Worm (Caenorhabditis elegans) whole organism, early embryonic: ENCODE data around the gene ndua-5.
A peak's percentile ranks its signal among the peaks of the same experiment; 100 is the strongest.

Experiments used
- B0310.2 ChIP-seq: sonication (generic microtip); optimal IDR thresholded peaks from 2 replicates; lab custom pipeline; 2016; ENCODE audit warnings: mild to moderate bottlenecking, missing genetic modification characterization, missing compliant biosample characterization
- F13C5.2 ChIP-seq: sonication (generic microtip); optimal IDR thresholded peaks from 2 replicates; lab custom pipeline; 2017; ENCODE audit warnings: mild to moderate bottlenecking, missing genetic modification characterization, inconsistent platforms, missing compliant biosample characterization
- aly-1 ChIP-seq: sonication (generic microtip); optimal IDR thresholded peaks from 2 replicates; lab custom pipeline; 2016; ENCODE audit warnings: missing genetic modification characterization, missing compliant biosample characterization
- ama-1 ChIP-seq: fragments of 150-350 bp; optimal IDR thresholded peaks from 2 replicates; lab custom pipeline; 2014
- ceh-13 ChIP-seq: fragments of 200-800 bp; sonication (Bioruptor generic); optimal IDR thresholded peaks from 2 replicates; lab custom pipeline; 2018; ENCODE audit warnings: mild to moderate bottlenecking, missing genetic modification characterization, missing compliant biosample characterization
- ceh-36 ChIP-seq: sonication (generic microtip); optimal IDR thresholded peaks from 2 replicates; lab custom pipeline; 2016; ENCODE audit warnings: missing genetic modification characterization, inconsistent platforms, missing compliant biosample characterization
- ets-7 ChIP-seq: sonication (generic microtip); optimal IDR thresholded peaks from 2 replicates; lab custom pipeline; 2016; ENCODE audit warnings: missing genotype, missing genetic modification characterization, missing compliant biosample characterization
- flt-1 ChIP-seq: fragments of 200-800 bp; sonication (Bioruptor generic); IDR thresholded peaks from 2 replicates; pipeline ENCODE4 v1.3.6; 2022; ENCODE audit warnings: missing genetic modification characterization, missing compliant biosample characterization
- hmbx-1 ChIP-seq: sonication (generic microtip); optimal IDR thresholded peaks from 2 replicates; lab custom pipeline; 2016; ENCODE audit warnings: mild to moderate bottlenecking, missing genetic modification characterization, missing compliant biosample characterization
- hmg-4 ChIP-seq: fragments of 200-800 bp; sonication (Bioruptor generic); optimal IDR thresholded peaks from 2 replicates; lab custom pipeline; 2018; ENCODE audit warnings: mild to moderate bottlenecking, missing genetic modification characterization, missing compliant biosample characterization
- hnd-1 ChIP-seq: sonication (generic microtip); optimal IDR thresholded peaks from 2 replicates; lab custom pipeline; 2016; ENCODE audit warnings: missing genetic modification characterization, missing compliant biosample characterization
- pes-1 ChIP-seq: fragments of 200-800 bp; sonication (Bioruptor generic); IDR thresholded peaks from 2 replicates; pipeline ENCODE4 v1.3.6; 2022; ENCODE audit warnings: missing genetic modification reagents, missing genetic modification characterization, missing compliant biosample characterization
- scrt-1 ChIP-seq: fragments of 200-800 bp; sonication (Bioruptor generic); IDR thresholded peaks from 2 replicates; pipeline ENCODE4 v1.3.6; 2022; ENCODE audit warnings: missing genetic modification characterization, missing compliant biosample characterization
- sea-1 ChIP-seq: fragments of 200-800 bp; sonication (Bioruptor generic); conservative IDR thresholded peaks from 2 replicates; pipeline ENCODE4 v1.3.6; 2022; ENCODE audit warnings: missing genetic modification characterization, missing compliant biosample characterization
- tbx-11 ChIP-seq: fragments of 200-800 bp; sonication (Bioruptor generic); IDR thresholded peaks from 2 replicates; pipeline ENCODE4 v1.3.6; 2022; ENCODE audit warnings: missing genetic modification characterization, missing compliant biosample characterization
- tbx-37 ChIP-seq: fragments of 200-800 bp; sonication (Bioruptor generic); conservative IDR thresholded peaks from 2 replicates; pipeline ENCODE4 v1.3.6; 2022; ENCODE audit warnings: missing genetic modification reagents, missing genetic modification characterization, missing compliant biosample characterization
- tra-4 ChIP-seq: sonication (generic microtip); optimal IDR thresholded peaks from 2 replicates; lab custom pipeline; 2017; ENCODE audit warnings: missing genetic modification characterization, missing compliant biosample characterization

The ndua-5 gene

DNA sequence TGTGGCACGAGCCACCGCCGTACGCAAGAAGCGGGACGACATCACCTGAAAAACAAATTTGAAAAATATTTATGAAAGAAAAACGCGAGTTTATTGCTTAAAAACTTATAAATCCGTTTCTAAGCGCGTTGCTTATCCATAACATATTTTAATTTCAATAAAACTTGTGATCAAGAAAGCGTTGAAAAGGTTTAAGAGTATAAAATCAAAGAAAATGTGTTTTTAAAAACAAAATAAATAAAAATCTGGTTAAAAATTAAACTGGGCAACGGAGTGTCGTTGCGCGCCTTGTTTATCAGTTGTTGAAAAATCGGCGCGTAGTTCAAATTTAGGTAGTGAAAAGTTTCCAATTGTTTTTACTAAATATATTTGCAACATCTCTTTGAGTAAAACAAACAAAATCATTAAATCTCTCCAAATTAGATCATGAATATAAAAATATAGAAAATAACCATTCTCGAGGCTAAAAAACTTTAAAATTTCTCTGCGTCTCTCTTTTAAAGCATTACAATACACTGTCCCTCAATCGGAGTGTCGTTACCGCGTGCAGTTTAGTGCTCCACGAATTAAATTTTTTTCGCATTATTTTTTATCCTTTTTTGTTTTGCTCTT is at the start of gene ndua-5:
Gene ndua-5 (minus strand): TSS at position 51 of the 612 bp plus-strand sequence.
- peak; percentile 11 for TF ChIP-seq F13C5.2 (tag; lab: Kevin White, UChicago)
- TF ChIP-seq hmbx-1: no peak
- no peak for TF ChIP-seq flt-1
- no peak for TF ChIP-seq scrt-1 (GFP tag; lab: Robert Waterston, UW)

DNA sequence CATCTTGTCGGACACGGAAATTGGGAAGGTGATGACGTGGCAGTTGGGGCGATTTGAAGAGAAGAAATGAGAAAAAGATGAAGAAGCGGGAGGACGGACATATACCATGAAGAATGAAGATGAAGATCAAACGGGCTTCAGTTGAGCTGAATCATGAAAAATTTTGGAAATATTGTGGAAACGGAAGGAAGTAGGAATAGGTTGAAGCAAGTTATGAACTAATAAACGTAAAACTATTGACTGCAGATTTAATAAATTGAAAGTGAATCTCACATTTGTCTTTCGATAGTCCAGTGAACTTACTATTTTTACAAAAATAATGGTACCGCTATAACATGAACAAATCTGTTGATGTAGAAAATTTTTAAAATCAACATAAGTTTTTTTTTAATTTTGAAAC is 41.8 kb upstream of the ndua-5 start, which contains the start of gene lron-14:
Gene lron-14 (minus strand): TSS at position 101 of the 400 bp plus-strand sequence.
- TF ChIP-seq pes-1 (GFP tag; lab: Robert Waterston, UW): no peak
- TF ChIP-seq B0310.2 (tag; lab: Kevin White, UChicago): no peak
- TF ChIP-seq tbx-11 (GFP tag; lab: Robert Waterston, UW): no peak
- no peak for TF ChIP-seq ceh-36 (tag; lab: Kevin White, UChicago)
- TF ChIP-seq ets-7 (tag; lab: Kevin White, UChicago): no peak
- no peak for TF ChIP-seq F13C5.2 (tag; lab: Kevin White, UChicago)
- TF ChIP-seq scrt-1 (GFP tag; lab: Robert Waterston, UW): no peak
- no peak for TF ChIP-seq hnd-1 (tag; lab: Kevin White, UChicago)

DNA sequence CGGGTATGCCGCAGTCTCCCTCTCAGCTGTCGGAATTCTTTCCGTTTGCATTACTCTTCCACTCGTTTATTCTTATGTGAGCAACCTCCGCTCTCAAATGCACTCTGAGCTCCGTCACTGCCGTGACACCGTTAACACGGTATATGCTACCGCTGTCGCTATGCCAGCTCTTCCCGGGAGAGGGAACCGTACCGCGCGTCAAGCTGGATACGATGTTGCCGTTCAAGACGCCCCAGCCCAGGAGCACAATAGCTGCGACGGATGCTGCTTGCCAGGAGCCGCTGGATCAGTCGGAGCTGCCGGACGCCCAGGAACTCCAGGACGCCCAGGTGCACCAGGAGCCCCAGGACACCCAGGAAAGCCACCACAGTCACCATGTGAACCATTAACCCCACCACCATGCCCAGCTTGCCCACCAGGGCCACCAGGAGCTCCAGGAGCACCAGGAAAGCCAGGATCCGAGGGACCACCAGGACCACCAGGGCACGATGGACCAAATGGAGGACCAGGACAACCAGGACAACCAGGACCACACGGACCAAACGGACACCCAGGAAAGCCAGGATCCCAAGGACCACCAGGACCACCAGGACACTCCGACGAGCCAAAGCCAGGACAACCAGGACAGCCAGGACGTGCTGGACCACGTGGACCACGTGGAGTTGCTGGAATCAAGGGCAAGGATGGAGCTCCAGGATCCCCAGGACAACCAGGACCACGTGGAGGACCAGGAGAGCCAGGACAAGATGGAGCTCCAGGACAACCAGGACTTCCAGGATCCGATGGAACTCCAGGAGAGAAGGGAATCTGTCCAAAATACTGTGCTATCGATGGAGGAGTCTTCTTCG is 39.1 kb upstream of the ndua-5 start:
- TF ChIP-seq aly-1 (tag; lab: Kevin White, UChicago) (peak; percentile 33), tbx-37 (no peak), hmg-4 (GFP tag; lab: Kevin White, UChicago) (no peak)

DNA sequence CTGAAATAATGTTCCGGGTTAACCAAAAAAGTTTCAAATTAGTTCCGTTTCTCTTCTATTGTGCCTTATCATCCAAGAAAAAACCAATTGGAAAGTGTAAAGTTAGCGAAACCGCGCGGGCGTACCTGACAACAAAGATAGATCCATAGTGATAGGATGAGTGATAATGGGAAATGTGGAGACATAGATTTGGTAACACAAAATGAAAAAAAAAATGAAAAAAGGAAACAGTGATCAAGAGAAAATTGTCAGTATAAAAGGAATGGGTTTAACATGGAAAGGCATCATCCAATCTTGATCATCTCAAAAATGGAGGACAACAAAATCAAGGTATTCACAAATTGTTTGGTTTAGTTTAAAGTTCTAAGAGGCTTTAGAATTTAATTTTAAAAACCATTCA is 38.4 kb upstream of the ndua-5 start, which contains the start of gene col-122:
Gene col-122 (plus strand): TSS at position 301 of the 400 bp plus-strand sequence.
- TF ChIP-seq hmbx-1: no peak
- no peak for TF ChIP-seq tbx-37
- no peak for TF ChIP-seq flt-1
- TF ChIP-seq tbx-11 (GFP tag; lab: Robert Waterston, UW): no peak
- no peak for TF ChIP-seq scrt-1 (GFP tag; lab: Robert Waterston, UW)
- TF ChIP-seq ceh-13 (GFP tag; lab: Kevin White, UChicago): no peak
- TF ChIP-seq B0310.2 (tag; lab: Kevin White, UChicago): no peak
- no peak for TF ChIP-seq hnd-1 (tag; lab: Kevin White, UChicago)
- TF ChIP-seq pes-1 (GFP tag; lab: Robert Waterston, UW): no peak

DNA sequence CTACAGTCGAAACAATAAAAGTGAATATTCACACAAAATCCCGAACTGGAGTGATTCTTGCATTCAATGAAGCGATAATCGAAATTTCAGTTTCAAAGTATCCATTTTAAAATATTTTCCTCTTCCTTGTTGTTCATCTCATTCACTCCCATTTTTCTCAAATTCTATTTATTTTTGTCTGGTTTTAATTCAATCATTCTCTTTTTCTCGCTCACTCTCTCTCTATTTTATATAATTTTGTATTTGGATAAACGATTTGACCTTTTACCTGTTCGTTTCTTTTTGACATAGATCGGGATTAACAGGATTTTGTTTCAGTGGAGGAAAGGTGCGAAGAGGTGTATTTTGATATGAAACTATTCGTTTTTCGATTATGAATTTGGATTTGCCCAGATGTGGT is 21.3 kb upstream of the ndua-5 start, which contains the start of gene T05A1.5:
Gene T05A1.5 (plus strand): TSS at position 301 of the 400 bp plus-strand sequence.
- TF ChIP-seq tra-4: no peak
- TF ChIP-seq ets-7 (tag; lab: Kevin White, UChicago): no peak
- TF ChIP-seq scrt-1 (GFP tag; lab: Robert Waterston, UW): no peak
- TF ChIP-seq flt-1: no peak
- TF ChIP-seq F13C5.2 (tag; lab: Kevin White, UChicago): no peak
- no peak for TF ChIP-seq ceh-13 (GFP tag; lab: Kevin White, UChicago)
- TF ChIP-seq pes-1 (GFP tag; lab: Robert Waterston, UW): no peak
- no peak for TF ChIP-seq tbx-11 (GFP tag; lab: Robert Waterston, UW)
- no peak for TF ChIP-seq ama-1
- TF ChIP-seq hmbx-1: no peak
- TF ChIP-seq tbx-37: no peak

DNA sequence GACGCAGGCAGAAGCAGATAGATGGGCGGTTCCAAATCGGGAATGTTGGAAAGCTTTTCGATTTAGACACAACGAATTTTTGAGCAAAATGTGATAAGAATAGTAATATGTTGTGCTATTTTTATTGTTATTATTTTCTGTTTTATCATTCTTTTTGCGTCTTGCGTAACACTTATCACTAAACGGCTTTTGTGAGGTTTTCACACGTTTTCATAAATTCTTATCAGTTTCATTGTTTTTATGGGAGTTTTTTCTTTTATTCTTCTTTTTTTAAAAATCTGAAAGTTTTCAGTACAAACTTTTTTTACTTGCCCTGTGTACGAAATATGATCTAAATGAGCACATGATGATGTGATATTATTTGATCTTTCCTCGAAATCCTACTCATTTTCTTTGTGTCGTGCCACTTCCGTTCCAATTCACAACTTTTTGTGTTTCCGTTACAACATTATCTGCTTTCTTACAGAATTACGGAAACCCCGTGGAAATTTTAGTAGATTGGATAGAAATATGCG is 15.7 kb upstream of the ndua-5 start, which contains the start of gene fbl-1:
Gene fbl-1 (plus strand): TSS at position 465 of the 515 bp plus-strand sequence.
- TF ChIP-seq F13C5.2 (tag; lab: Kevin White, UChicago) (no peak), tbx-37 (no peak), ets-7 (tag; lab: Kevin White, UChicago) (no peak), sea-1 (GFP tag; lab: Robert Waterston, UW) (no peak), pes-1 (GFP tag; lab: Robert Waterston, UW) (no peak), ama-1 (no peak), flt-1 (no peak), hmg-4 (GFP tag; lab: Kevin White, UChicago) (no peak), ceh-36 (tag; lab: Kevin White, UChicago) (no peak), hmbx-1 (no peak), scrt-1 (GFP tag; lab: Robert Waterston, UW) (no peak), hnd-1 (tag; lab: Kevin White, UChicago) (no peak)

DNA sequence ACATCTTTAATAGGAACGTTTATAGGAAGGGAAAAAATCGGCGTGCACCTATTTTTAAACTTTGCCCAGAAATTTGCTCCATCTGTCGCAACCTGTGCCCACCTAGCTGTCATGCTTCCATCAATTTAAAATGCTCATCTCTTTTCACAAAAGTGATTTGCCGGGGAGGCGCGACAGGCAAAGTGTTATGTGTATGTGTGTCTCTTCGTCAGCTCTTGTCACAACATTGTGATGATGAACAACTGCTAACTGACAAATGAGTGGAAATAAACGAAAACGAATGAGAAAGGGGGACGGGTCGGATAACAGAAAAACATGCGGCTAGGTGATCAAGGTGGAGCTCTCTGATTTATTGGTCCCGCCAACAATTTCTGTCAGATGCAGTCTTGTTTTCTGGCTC is 13.5 kb upstream of the ndua-5 start:
- TF ChIP-seq ama-1 (no peak), tbx-11 (GFP tag; lab: Robert Waterston, UW) (no peak), ceh-13 (GFP tag; lab: Kevin White, UChicago) (no peak), tra-4 (no peak), B0310.2 (tag; lab: Kevin White, UChicago) (no peak), hnd-1 (tag; lab: Kevin White, UChicago) (no peak)

DNA sequence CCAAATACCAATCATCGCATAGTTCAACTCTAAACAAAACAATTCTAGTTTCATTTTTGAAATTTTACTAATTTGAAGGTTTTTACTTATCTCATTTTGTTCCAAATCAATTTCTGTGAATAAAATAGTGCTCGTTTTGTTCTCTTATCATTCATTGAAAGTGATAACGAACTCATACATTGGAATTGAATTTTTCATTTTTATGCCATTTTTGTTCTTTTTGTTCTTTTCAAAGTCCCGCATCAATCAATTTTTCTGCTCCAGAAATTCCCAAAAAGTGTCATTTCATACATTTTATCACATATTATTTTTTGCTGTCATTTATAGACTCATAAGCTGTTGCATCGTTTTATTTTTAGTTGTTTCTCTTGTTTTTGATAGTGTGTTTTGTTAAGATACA is 12.8 kb upstream of the ndua-5 start:
- TF ChIP-seq tbx-11 (GFP tag; lab: Robert Waterston, UW): no peak
